Worm (Caenorhabditis elegans): ENCODE data around the gene F59B10.3.

Gene F59B10.3

ce11 chrII:10550173-10550572, 39.8 kb downstream of the F59B10.3 start:
- TF ChIP-seq nhr-12 (tag; optimal IDR thresholded peaks at IDR 0.05) (no peak), sox-4 (tag; optimal IDR thresholded peaks at IDR 0.05) (no peak), xbp-1 (tag; optimal IDR thresholded peaks at IDR 0.05) (no peak), nhr-76 (tag; optimal IDR thresholded peaks at IDR 0.05) (no peak), unc-30 (tag; optimal IDR thresholded peaks at IDR 0.05) (no peak), hlh-4 (tag; optimal IDR thresholded peaks at IDR 0.05) (no peak), ceh-82 (tag; optimal IDR thresholded peaks at IDR 0.05) (peak in 1 of 3 experiments; percentile 12), lsy-2 (tag; optimal IDR thresholded peaks at IDR 0.05) (peak in 1 of 2 experiments; percentile 44), C34B4.2 (tag; optimal IDR thresholded peaks at IDR 0.05) (no peak), snpc-4 (tag; optimal IDR thresholded peaks at IDR 0.05) (no peak), mep-1 (tag; optimal IDR thresholded peaks at IDR 0.05) (no peak), zag-1 (tag; optimal IDR thresholded peaks at IDR 0.05) (no peak), ces-1 (GFP tag; optimal IDR thresholded peaks at IDR 0.05) (no peak), blmp-1 (tag; optimal IDR thresholded peaks at IDR 0.05) (no peak), dsc-1 (tag; optimal IDR thresholded peaks at IDR 0.05) (no peak), unc-130 (tag; optimal IDR thresholded peaks at IDR 0.05) (no peak), C04F5.9 (tag; optimal IDR thresholded peaks at IDR 0.05) (no peak), hlh-17 (GFP tag; optimal IDR thresholded peaks at IDR 0.05; ENCODE audit: borderline replicate concordance) (no peak), nhr-84 (tag; optimal IDR thresholded peaks at IDR 0.05) (no peak), lin-13 (GFP tag; optimal IDR thresholded peaks at IDR 0.05) (no peak), ceh-90 (tag; optimal IDR thresholded peaks at IDR 0.05) (no peak), sup-37 (GFP tag; optimal IDR thresholded peaks at IDR 0.05) (no peak), efl-1 (optimal IDR thresholded peaks at IDR 0.05) (no peak), efl-1 (GFP tag; optimal IDR thresholded peaks at IDR 0.05 in 1 of 2) (no peak), ama-1 (optimal IDR thresholded peaks at IDR 0.05) (peak; percentile 21), dpl-1 (GFP tag; optimal IDR thresholded peaks at IDR 0.05) (no peak), lin-14 (GFP tag; optimal IDR thresholded peaks at IDR 0.05) (peak; percentile 57), nhr-77 (tag; optimal IDR thresholded peaks at IDR 0.05) (no peak), fkh-10 (GFP tag; optimal IDR thresholded peaks at IDR 0.05) (peak; percentile 12), ets-5 (GFP tag; IDR thresholded peaks at IDR 0.05) (no peak), unc-62 (GFP tag; optimal IDR thresholded peaks at IDR 0.05) (no peak), ztf-4 (tag; optimal IDR thresholded peaks at IDR 0.05) (no peak), vab-15 (tag; optimal IDR thresholded peaks at IDR 0.05) (no peak), lin-39 (tag; optimal IDR thresholded peaks at IDR 0.05) (no peak), ceh-63 (GFP tag; optimal IDR thresholded peaks at IDR 0.05) (no peak), egl-13 (tag; optimal IDR thresholded peaks at IDR 0.05) (no peak), hpl-2 (GFP tag; optimal IDR thresholded peaks at IDR 0.05) (no peak), F16B12.6 (tag; optimal IDR thresholded peaks at IDR 0.05) (no peak), nhr-85 (tag) (peak; percentile 15), pag-3 (tag; optimal IDR thresholded peaks at IDR 0.05; ENCODE audit: borderline replicate concordance, insufficient read depth) (no peak), unc-86 (tag; optimal IDR thresholded peaks at IDR 0.05) (peak; percentile 4), lin-35 (GFP tag; optimal IDR thresholded peaks at IDR 0.05) (no peak), tbx-2 (tag; optimal IDR thresholded peaks at IDR 0.05) (no peak), grh-1 (GFP tag; IDR thresholded peaks at IDR 0.05) (no peak), efl-3 (GFP tag; optimal IDR thresholded peaks at IDR 0.05) (no peak), pax-3 (tag; optimal IDR thresholded peaks at IDR 0.05) (no peak), sptf-1 (tag; optimal IDR thresholded peaks at IDR 0.05) (peak; percentile 94), ceh-88 (GFP tag; IDR thresholded peaks at IDR 0.05) (no peak), tlp-1 (tag; optimal IDR thresholded peaks at IDR 0.05) (no peak), mab-9 (GFP tag; IDR thresholded peaks at IDR 0.05) (no peak), nhr-237 (tag; optimal IDR thresholded peaks at IDR 0.05) (no peak), nhr-47 (tag; optimal IDR thresholded peaks at IDR 0.05) (no peak), skn-1 (tag; optimal IDR thresholded peaks at IDR 0.05) (no peak), ztf-11 (tag; optimal IDR thresholded peaks at IDR 0.05) (no peak), pqm-1 (tag; optimal IDR thresholded peaks at IDR 0.05) (no peak), unc-98 (GFP tag; IDR thresholded peaks at IDR 0.05) (no peak)
